Worm (Caenorhabditis elegans): ENCODE measurements around the gene C27A2.7.

Gene C27A2.7

ce11 chrII:5092362-5093281, 21.5 kb upstream of the C27A2.7 start, which contains the start of gene C04G6.2:
Gene C04G6.2, plus strand, starts transcription at chrII:5093231.
- TF ChIP-seq him-1 (tag; optimal IDR thresholded peaks at IDR 0.05): no peak
- TF ChIP-seq W03F9.2 (tag; optimal IDR thresholded peaks at IDR 0.05): no peak
- no peak for TF ChIP-seq dao-5 (tag; optimal IDR thresholded peaks at IDR 0.05)

- no peak for TF ChIP-seq him-1 (tag; optimal IDR thresholded peaks at IDR 0.05)
- TF ChIP-seq W03F9.2 (tag; optimal IDR thresholded peaks at IDR 0.05): peak; percentile 34
Measured at ce11 chrII:5091640-5092243, 20.6 kb upstream of the C27A2.7 start, which contains the start of gene pld-1. Gene pld-1, minus strand, starts transcription at chrII:5091690.

ce11 chrII:5086143-5086542, 15.0 kb upstream of the C27A2.7 start:
- no peak for TF ChIP-seq dao-5 (tag; optimal IDR thresholded peaks at IDR 0.05)
- no peak for TF ChIP-seq him-1 (tag; optimal IDR thresholded peaks at IDR 0.05)
- TF ChIP-seq W03F9.2 (tag; optimal IDR thresholded peaks at IDR 0.05): no peak

DNA sequence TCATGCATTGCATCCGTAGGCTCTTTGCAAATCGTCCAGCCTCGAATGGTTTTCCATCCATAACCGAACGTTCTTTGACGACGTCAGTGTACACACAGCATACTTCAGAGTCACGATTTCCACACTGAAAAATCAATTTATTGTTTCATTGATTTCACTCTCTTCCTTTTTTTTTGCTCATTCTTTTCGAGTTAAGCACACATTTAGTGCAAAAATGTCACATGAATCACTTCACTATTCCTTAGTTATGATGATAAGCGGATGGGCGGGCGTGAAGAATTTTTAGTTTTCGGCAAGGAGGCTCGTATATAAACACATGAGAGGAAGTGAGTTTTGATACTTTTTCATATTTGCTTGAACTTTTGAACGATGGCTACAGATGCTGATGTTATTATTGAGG, 14.3 kb upstream of the C27A2.7 start, which contains the start of gene txt-9:
Gene txt-9, plus strand, starts transcription at position 336 of the 400 bp plus-strand sequence.
- no peak for TF ChIP-seq W03F9.2 (tag; optimal IDR thresholded peaks at IDR 0.05)

- TF ChIP-seq dao-5 (tag; optimal IDR thresholded peaks at IDR 0.05) (no peak), W03F9.2 (tag; optimal IDR thresholded peaks at IDR 0.05) (no peak)
Measured at ce11 chrII:5084225-5084624, 13.1 kb upstream of the C27A2.7 start.

DNA sequence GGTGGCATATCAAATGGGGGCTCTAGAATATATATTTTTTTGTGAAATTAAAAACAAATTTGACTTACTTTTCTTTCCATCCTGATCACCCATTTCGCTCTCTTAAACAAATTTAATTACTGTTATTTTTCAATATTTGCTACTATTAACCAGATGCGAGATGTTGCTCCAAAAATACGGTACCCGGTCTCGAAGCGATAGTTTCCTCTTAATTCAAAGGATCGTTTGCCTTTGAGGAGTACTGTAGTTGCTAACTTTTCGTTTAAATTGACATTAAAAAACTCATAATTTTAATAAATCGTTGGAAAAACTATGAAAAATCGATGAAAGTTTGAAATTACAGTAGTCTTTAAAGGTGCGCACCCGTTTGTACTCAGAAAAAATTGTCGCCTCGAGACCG, 12.2 kb upstream of the C27A2.7 start, which contains the start of gene C04G6.4:
Gene C04G6.4, minus strand, starts transcription at position 101 of the 400 bp plus-strand sequence.
- no peak for TF ChIP-seq dao-5 (tag; optimal IDR thresholded peaks at IDR 0.05)
- no peak for TF ChIP-seq him-1 (tag; optimal IDR thresholded peaks at IDR 0.05)
- no peak for TF ChIP-seq W03F9.2 (tag; optimal IDR thresholded peaks at IDR 0.05)

DNA sequence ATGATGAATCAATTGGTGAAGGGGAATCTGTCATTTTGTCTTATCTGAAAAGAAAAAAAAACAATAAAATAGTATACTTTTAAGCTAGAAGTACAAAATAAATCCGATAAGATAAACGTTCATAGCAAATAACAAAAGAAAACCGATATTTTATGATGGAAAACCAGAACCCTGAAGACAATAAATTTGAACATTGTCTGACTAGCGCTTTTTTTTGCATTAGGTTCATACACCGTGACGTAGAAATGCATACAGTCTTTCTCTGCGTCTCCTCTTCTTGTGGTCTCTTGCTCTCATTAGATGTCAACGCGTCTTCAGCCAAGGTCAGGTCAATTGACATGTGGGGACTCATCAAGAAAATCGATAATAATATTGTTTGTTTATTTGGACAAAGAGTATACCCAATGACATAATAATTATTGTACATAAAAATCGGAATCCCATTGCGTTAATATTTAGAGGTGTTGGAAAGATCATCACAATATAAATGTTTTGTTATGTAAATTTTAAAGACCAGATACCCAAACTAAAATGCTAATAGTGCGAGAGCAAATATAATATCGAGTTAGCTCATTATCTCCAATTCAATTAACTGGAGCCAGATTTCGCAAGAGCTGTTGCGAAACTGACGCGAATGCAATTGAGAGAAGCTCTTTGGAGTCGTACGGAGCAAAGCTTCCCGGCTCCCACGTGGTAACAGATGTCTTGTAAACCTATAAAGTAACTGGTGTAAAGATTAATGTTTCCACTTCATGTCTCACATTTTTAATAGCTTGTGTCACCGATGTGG, 10.2 kb upstream of the C27A2.7 start, which contains the start of gene dsh-2:
Gene dsh-2, minus strand, starts transcription at position 51 of the 790 bp plus-strand sequence.
- no peak for TF ChIP-seq him-1 (tag; optimal IDR thresholded peaks at IDR 0.05)
- no peak for TF ChIP-seq dao-5 (tag; optimal IDR thresholded peaks at IDR 0.05)
- TF ChIP-seq W03F9.2 (tag; optimal IDR thresholded peaks at IDR 0.05): peak; percentile 45

- no peak for TF ChIP-seq him-1 (tag; optimal IDR thresholded peaks at IDR 0.05)
- TF ChIP-seq dao-5 (tag; optimal IDR thresholded peaks at IDR 0.05): no peak
- TF ChIP-seq W03F9.2 (tag; optimal IDR thresholded peaks at IDR 0.05): no peak
Measured at ce11 chrII:5069525-5069924, 1.6 kb downstream of the C27A2.7 start, which contains the start of gene idpb-2. Gene idpb-2, minus strand, starts transcription at chrII:5069625.

DNA sequence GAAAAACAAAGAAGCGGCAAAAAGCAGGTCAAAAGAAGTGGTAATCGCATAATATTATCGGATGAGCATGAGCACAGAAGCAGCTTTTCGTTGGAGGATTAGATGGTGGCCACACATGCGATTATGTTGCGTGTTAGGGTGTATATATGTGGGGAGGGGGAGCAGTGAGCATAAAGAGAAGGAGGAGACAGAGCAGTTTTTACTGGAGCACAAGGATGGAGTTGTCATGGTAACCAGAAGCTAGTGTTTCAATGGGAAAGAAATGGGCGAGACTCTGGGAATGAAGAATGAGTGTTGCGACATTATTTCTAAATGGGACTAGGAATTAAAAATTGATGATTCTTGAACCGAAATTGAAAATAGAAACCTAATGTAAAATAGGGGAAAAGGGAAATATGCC, 3.2 kb downstream of the C27A2.7 start, which contains the start of gene C27A2.8:
Gene C27A2.8, minus strand, starts transcription at position 117 of the 400 bp plus-strand sequence.
- no peak for TF ChIP-seq W03F9.2 (tag; optimal IDR thresholded peaks at IDR 0.05)
- TF ChIP-seq him-1 (tag; optimal IDR thresholded peaks at IDR 0.05): no peak
- TF ChIP-seq dao-5 (tag; optimal IDR thresholded peaks at IDR 0.05): no peak

- no peak for TF ChIP-seq W03F9.2 (tag; optimal IDR thresholded peaks at IDR 0.05)
- TF ChIP-seq dao-5 (tag; optimal IDR thresholded peaks at IDR 0.05): no peak
- TF ChIP-seq him-1 (tag; optimal IDR thresholded peaks at IDR 0.05): no peak
Measured at ce11 chrII:5066967-5067366, 4.2 kb downstream of the C27A2.7 start.

DNA sequence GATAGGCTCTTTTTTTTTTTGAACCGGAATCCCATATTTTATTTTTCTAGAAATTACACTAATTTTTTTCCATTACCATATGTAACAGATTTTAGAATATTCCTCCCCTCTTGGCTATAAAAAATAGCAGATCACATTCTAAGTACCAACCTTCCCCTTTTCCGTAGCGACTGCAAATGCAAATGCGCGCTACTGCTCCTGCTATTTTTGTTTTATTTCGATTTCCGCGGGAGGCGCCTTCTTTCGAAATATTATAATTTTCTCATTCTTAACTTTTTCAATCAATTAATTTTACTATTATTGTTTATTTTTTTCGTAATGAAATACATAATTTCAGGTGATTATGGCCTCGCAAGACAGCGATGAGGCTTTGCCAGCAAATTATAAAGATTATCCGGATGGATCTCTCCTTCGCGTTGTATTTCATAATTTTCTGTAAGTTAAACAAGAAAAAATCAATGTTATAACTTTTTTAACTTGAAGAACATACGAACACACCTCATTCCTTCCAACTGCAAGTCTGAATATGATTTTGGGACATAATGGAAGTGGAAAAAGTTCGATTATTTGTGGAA, 9.3 kb downstream of the C27A2.7 start, which contains the start of gene smc-5:
Gene smc-5, plus strand, starts transcription at position 332 of the 575 bp plus-strand sequence.
- TF ChIP-seq W03F9.2 (tag; optimal IDR thresholded peaks at IDR 0.05): no peak
- no peak for TF ChIP-seq dao-5 (tag; optimal IDR thresholded peaks at IDR 0.05)
- no peak for TF ChIP-seq him-1 (tag; optimal IDR thresholded peaks at IDR 0.05)

DNA sequence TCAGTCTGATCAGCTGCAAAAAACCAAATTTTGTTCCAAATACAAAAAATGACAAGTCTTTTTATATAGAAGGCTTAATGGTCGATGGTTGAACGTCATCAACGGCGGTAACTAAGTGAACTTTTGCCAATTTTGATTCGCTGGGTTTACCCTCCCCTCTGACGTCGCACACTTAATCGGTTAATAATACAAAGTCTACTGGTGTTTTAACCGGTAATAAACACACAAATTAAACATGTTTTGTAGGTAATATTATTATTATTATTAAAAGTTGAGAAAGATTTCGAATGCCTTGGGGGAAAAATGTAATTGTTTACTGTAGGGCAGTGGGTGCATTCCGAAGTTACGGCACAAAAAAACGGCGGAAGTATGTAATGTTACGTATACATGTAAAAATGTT, 10.4 kb downstream of the C27A2.7 start, which contains the start of gene pho-12:
Gene pho-12, minus strand, starts transcription at position 101 of the 400 bp plus-strand sequence.
- TF ChIP-seq W03F9.2 (tag; optimal IDR thresholded peaks at IDR 0.05) (no peak), dao-5 (tag; optimal IDR thresholded peaks at IDR 0.05) (no peak), him-1 (tag; optimal IDR thresholded peaks at IDR 0.05) (no peak)

DNA sequence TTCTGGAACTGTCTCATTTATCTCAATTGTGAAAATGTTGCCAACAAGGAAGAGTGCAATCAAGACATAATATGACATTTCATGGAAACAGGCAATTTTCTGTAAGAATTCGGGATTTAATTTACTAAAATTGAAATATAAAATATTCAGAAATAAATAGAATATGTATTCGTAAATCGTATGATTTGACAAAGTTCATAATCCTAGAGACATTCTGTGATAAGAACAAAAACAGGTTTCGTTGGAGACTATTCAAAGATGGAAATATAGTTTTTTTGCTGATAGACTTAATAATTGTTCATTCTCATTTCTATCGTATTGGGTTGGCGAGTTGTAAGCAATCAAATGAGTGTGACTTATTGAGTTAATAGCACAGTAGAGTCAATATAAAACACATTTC, 13.1 kb downstream of the C27A2.7 start, which contains the start of gene C27A2.12:
Gene C27A2.12, minus strand, starts transcription at position 101 of the 400 bp plus-strand sequence.
- TF ChIP-seq W03F9.2 (tag; optimal IDR thresholded peaks at IDR 0.05) (no peak), dao-5 (tag; optimal IDR thresholded peaks at IDR 0.05) (no peak), him-1 (tag; optimal IDR thresholded peaks at IDR 0.05) (no peak)
